Worm (Caenorhabditis elegans) whole organism, mixed stage, embryonic: ENCODE data around the gene F59A6.3.

Experiments
- cnd-1 ChIP-seq: fragments of 200-800 bp; sonication (Bioruptor generic); optimal IDR thresholded peaks from 2 replicates; lab custom pipeline; 2018; ENCODE audit warnings: mild to moderate bottlenecking, missing genetic modification characterization, missing compliant biosample characterization
- elt-1 ChIP-seq: sonication (generic microtip); optimal IDR thresholded peaks from 2 replicates; lab custom pipeline; 2017; ENCODE audit warnings: missing genetic modification characterization, mild to moderate bottlenecking, missing compliant biosample characterization, antibody characterized with exemption, moderate library complexity, borderline replicate concordance; ENCODE audit not compliant: insufficient read depth
- lsy-2 ChIP-seq: fragments of 150-350 bp; optimal IDR thresholded peaks from 2 replicates; lab custom pipeline; 2014; ENCODE audit warnings: missing biosample characterization, missing genetic modification characterization
- nhr-237 ChIP-seq: fragments of 150-350 bp; optimal IDR thresholded peaks from 2 replicates; lab custom pipeline; 2014; ENCODE audit warnings: missing biosample characterization, missing genetic modification characterization
- unc-39 ChIP-seq: fragments of 150-350 bp; optimal IDR thresholded peaks from 2 replicates; lab custom pipeline; 2014; ENCODE audit warnings: missing biosample characterization, missing genetic modification characterization
- unc-62 ChIP-seq: fragments of 150-350 bp; optimal IDR thresholded peaks from 2 replicates; lab custom pipeline; 2014; ENCODE audit warnings: missing biosample characterization, missing genetic modification reagents, missing genetic modification characterization

- TF ChIP-seq nhr-237 (tag; lab: Kevin White, UChicago) (no peak), cnd-1 (tag; lab: Kevin White, UChicago) (no peak), unc-39 (tag; lab: Kevin White, UChicago) (no peak), elt-1 (tag; lab: Kevin White, UChicago) (no peak), unc-62 (GFP tag; lab: Kevin White, UChicago) (no peak), lsy-2 (tag; lab: Kevin White, UChicago) (no peak)
Observed at ce11 chrII:5018578-5018977, 10.4 kb downstream of the F59A6.3 start.
